Worm (Caenorhabditis elegans) whole organism, late embryonic: ENCODE data around the gene Y48C3A.5.

Source experiments
- C38D4.7 ChIP-seq: fragments of 200-800 bp; sonication (Bioruptor generic); optimal IDR thresholded peaks from 2 replicates; lab custom pipeline; 2018; ENCODE audit warnings: mild to moderate bottlenecking, missing genetic modification characterization, moderate library complexity, missing compliant biosample characterization
- K02D7.2 ChIP-seq: sonication (generic microtip); optimal IDR thresholded peaks from 2 replicates; lab custom pipeline; 2017; ENCODE audit warnings: mild to moderate bottlenecking, missing genetic modification characterization, missing compliant biosample characterization
- Y22D7AL.16 ChIP-seq: sonication (generic microtip); optimal IDR thresholded peaks from 2 replicates; lab custom pipeline; 2016; ENCODE audit warnings: missing genetic modification characterization, missing compliant biosample characterization
- ama-1 ChIP-seq: fragments of 150-350 bp; optimal IDR thresholded peaks from 2 replicates; lab custom pipeline; 2014
- ceh-14 ChIP-seq: sonication (generic microtip); optimal IDR thresholded peaks from 2 replicates; lab custom pipeline; 2016; ENCODE audit warnings: missing genotype, missing genetic modification characterization, missing compliant biosample characterization
- ceh-31 ChIP-seq: sonication (generic microtip); optimal IDR thresholded peaks from 2 replicates; lab custom pipeline; 2016; ENCODE audit warnings: missing genetic modification characterization, missing compliant biosample characterization
- ceh-34 ChIP-seq: sonication (generic microtip); optimal IDR thresholded peaks from 2 replicates; lab custom pipeline; 2016; ENCODE audit warnings: mild to moderate bottlenecking, missing genetic modification characterization, missing compliant biosample characterization
- dmd-4 ChIP-seq: sonication (generic microtip); optimal IDR thresholded peaks from 2 replicates; lab custom pipeline; 2016; ENCODE audit warnings: borderline replicate concordance, missing genetic modification characterization, missing compliant biosample characterization
- dve-1 ChIP-seq: sonication (generic microtip); optimal IDR thresholded peaks from 2 replicates; lab custom pipeline; 2017; ENCODE audit warnings: antibody characterized with exemption, mild to moderate bottlenecking, missing genetic modification characterization, missing compliant biosample characterization
- lin-11 ChIP-seq: fragments of 200-800 bp; sonication (Bioruptor generic); optimal IDR thresholded peaks from 2 replicates; lab custom pipeline; 2018; ENCODE audit warnings: mild to moderate bottlenecking, missing genetic modification characterization, missing compliant biosample characterization
- nhr-232 ChIP-seq: sonication (generic microtip); optimal IDR thresholded peaks from 2 replicates; lab custom pipeline; 2016; ENCODE audit warnings: missing genetic modification characterization, missing compliant biosample characterization
- odd-2 ChIP-seq: sonication (generic microtip); optimal IDR thresholded peaks from 2 replicates; lab custom pipeline; 2017; ENCODE audit warnings: antibody characterized with exemption, mild to moderate bottlenecking, missing genetic modification characterization, missing compliant biosample characterization
- pqm-1 ChIP-seq: sonication (generic microtip); optimal IDR thresholded peaks from 2 replicates; lab custom pipeline; 2016; ENCODE audit warnings: missing genetic modification characterization, missing compliant biosample characterization
- rnt-1 ChIP-seq: sonication (generic microtip); optimal IDR thresholded peaks from 2 replicates; lab custom pipeline; 2016; ENCODE audit warnings: missing genetic modification characterization, missing compliant biosample characterization
- sox-4 ChIP-seq: sonication (generic microtip); optimal IDR thresholded peaks from 2 replicates; lab custom pipeline; 2017; ENCODE audit warnings: mild to moderate bottlenecking, missing genetic modification characterization, inconsistent platforms, missing compliant biosample characterization
- tbx-7 ChIP-seq: sonication (generic microtip); optimal IDR thresholded peaks from 2 replicates; lab custom pipeline; 2016; ENCODE audit warnings: missing genotype, missing genetic modification characterization, missing compliant biosample characterization
- unc-86 ChIP-seq: sonication (generic microtip); optimal IDR thresholded peaks from 2 replicates; lab custom pipeline; 2016; ENCODE audit warnings: missing genetic modification characterization, missing compliant biosample characterization
- zip-5 ChIP-seq: sonication (generic microtip); optimal IDR thresholded peaks from 2 replicates; lab custom pipeline; 2016; ENCODE audit warnings: missing genetic modification characterization, missing compliant biosample characterization

Gene Y48C3A.5

ce11 chrII:13339984-13340383 lies 69.1 kb downstream of the Y48C3A.5 start:
- TF ChIP-seq ceh-31 = no peak
- no peak for TF ChIP-seq Y22D7AL.16 (tag; lab: Kevin White, UChicago)
- TF ChIP-seq C38D4.7 (GFP tag; lab: Kevin White, UChicago) = no peak
- no peak for TF ChIP-seq lin-11 (tag; lab: Kevin White, UChicago)
- no peak for TF ChIP-seq sox-4 (tag; lab: Kevin White, UChicago)
- TF ChIP-seq K02D7.2 (tag; lab: Kevin White, UChicago) = no peak
- TF ChIP-seq unc-86 (tag; lab: Kevin White, UChicago) = no peak
- no peak for TF ChIP-seq nhr-232
- no peak for TF ChIP-seq zip-5 (tag; lab: Kevin White, UChicago)
- TF ChIP-seq ceh-34 = no peak
- no peak for TF ChIP-seq dmd-4 (tag; lab: Kevin White, UChicago)
- TF ChIP-seq odd-2 = no peak
- no peak for TF ChIP-seq ama-1 (lab: Kevin White, UChicago)
- no peak for TF ChIP-seq tbx-7 (tag; lab: Kevin White, UChicago)

- TF ChIP-seq ceh-14 (tag; lab: Kevin White, UChicago) (no peak), pqm-1 (no peak), rnt-1 (tag; lab: Kevin White, UChicago) (no peak), dve-1 (tag; lab: Kevin White, UChicago) (peak; percentile 82)
Measured at ce11 chrII:13341320-13341719, 70.4 kb downstream of the Y48C3A.5 start.
